Fruit fly (Drosophila melanogaster) whole organism, pupa: ENCODE data around the gene Vps13B.

ENCODE experiments used
- Ets98B ChIP-seq: fragments of 200-800 bp; sonication (Bioruptor generic); IDR thresholded peaks from 2 replicates; pipeline ENCODE4 v1.3.6; 2022; ENCODE audit warnings: missing biosample characterization, missing genetic modification characterization
- Pif1B ChIP-seq: fragments of 200-800 bp; sonication (Bioruptor generic); optimal IDR thresholded peaks from 3 replicates; lab custom pipeline; 2016; ENCODE audit warnings: missing biosample characterization, missing genetic modification characterization

- TF ChIP-seq Ets98B (GFP tag; lab: Robert Waterston, UW) (0 out of 2 replicates have a peak, but pooled peaks have one; percentile 41), Pif1B (GFP tag; lab: Kevin White, UChicago) (no peak)
Observed at dm6 chr3R:29898588-29898987, 37.2 kb upstream of the Vps13B start.
